Worm (Caenorhabditis elegans) whole organism, L1 larva: ENCODE results near the gene rps-2.

ENCODE experiments used
- C34B4.2 ChIP-seq: sonication (generic microtip); optimal IDR thresholded peaks from 2 replicates; lab custom pipeline; 2017; ENCODE audit warnings: mild to moderate bottlenecking, missing genetic modification characterization, missing compliant biosample characterization
- Y116A8C.19 ChIP-seq: sonication (generic microtip); optimal IDR thresholded peaks from 2 replicates; lab custom pipeline; 2016; ENCODE audit warnings: missing compliant biosample characterization, missing genetic modification characterization, borderline replicate concordance
- aha-1 ChIP-seq: fragments of 150-350 bp; optimal IDR thresholded peaks from 2 replicates; lab custom pipeline; 2014; ENCODE audit warnings: missing biosample characterization, missing genetic modification characterization
- ama-1 ChIP-seq: fragments of 150-350 bp; optimal IDR thresholded peaks from 2 replicates; lab custom pipeline; 2014
- blmp-1 ChIP-seq: fragments of 150-350 bp; optimal IDR thresholded peaks from 2 replicates; lab custom pipeline; 2014; ENCODE audit warnings: missing biosample characterization, missing genetic modification characterization
- ceh-63 ChIP-seq: fragments of 200-800 bp; sonication (Bioruptor generic); optimal IDR thresholded peaks from 2 replicates; lab custom pipeline; 2018; ENCODE audit warnings: mild to moderate bottlenecking, missing genetic modification characterization, missing compliant biosample characterization
- ceh-8 ChIP-seq: fragments of 200-800 bp; sonication (Bioruptor generic); optimal IDR thresholded peaks from 2 replicates; lab custom pipeline; 2018; ENCODE audit warnings: mild to moderate bottlenecking, missing genetic modification characterization, moderate library complexity, missing compliant biosample characterization
- ceh-90 ChIP-seq: sonication (generic microtip); optimal IDR thresholded peaks from 2 replicates; lab custom pipeline; 2016; ENCODE audit warnings: missing genetic modification characterization, missing compliant biosample characterization
- dpl-1 ChIP-seq, 3 experiments: fragments of 150-350 bp in 2 of 3; sonication (generic microtip) in 1 of 3; optimal IDR thresholded peaks; 2 replicates each; lab custom pipeline; 2014 to 2017; ENCODE audit warnings: missing biosample characterization in 3 of 3, missing genetic modification characterization in 3 of 3, missing genetic modification reagents in 3 of 3
- dsc-1 ChIP-seq: sonication (generic microtip); optimal IDR thresholded peaks from 2 replicates; lab custom pipeline; 2016; ENCODE audit warnings: mild to moderate bottlenecking, missing genetic modification characterization, missing compliant biosample characterization
- efl-1 ChIP-seq, 4 experiments: fragments of 150-350 bp; optimal IDR thresholded peaks in 3 of 4; peaks in 1 of 4; 1 replicate in 1 of 4; 2 replicates in 3 of 4; lab custom pipeline; 2014; ENCODE audit warnings: missing biosample characterization in 2 of 4, missing genetic modification characterization in 2 of 4, missing genetic modification reagents in 2 of 4
- egl-27 ChIP-seq, 2 experiments: fragments of 150-350 bp in 1 of 2; sonication (generic microtip); optimal IDR thresholded peaks; 3 replicates each; lab custom pipeline; 2017 to 2018; ENCODE audit warnings: missing biosample characterization in 2 of 2, missing genetic modification characterization in 2 of 2, missing genetic modification reagents in 2 of 2
- elt-2 ChIP-seq: sonication (generic microtip); optimal IDR thresholded peaks from 2 replicates; lab custom pipeline; 2016; ENCODE audit warnings: missing genetic modification characterization, mild to moderate bottlenecking, inconsistent platforms, missing compliant biosample characterization, missing genetic modification reagents
- fkh-10 ChIP-seq: sonication (generic microtip); optimal IDR thresholded peaks from 2 replicates; lab custom pipeline; 2017; ENCODE audit warnings: missing biosample characterization, missing genetic modification reagents, missing genetic modification characterization
- fkh-8 ChIP-seq: sonication (generic microtip); optimal IDR thresholded peaks from 2 replicates; lab custom pipeline; 2016; ENCODE audit warnings: mild to moderate bottlenecking, missing genetic modification characterization, missing compliant biosample characterization
- hlh-17 ChIP-seq: fragments of 200-800 bp; sonication (Bioruptor generic); optimal IDR thresholded peaks from 2 replicates; lab custom pipeline; 2018; ENCODE audit warnings: missing genetic modification characterization, mild to moderate bottlenecking, missing compliant biosample characterization, moderate library complexity, borderline replicate concordance
- irx-1 ChIP-seq: sonication (generic microtip); optimal IDR thresholded peaks from 2 replicates; lab custom pipeline; 2016; ENCODE audit warnings: missing genetic modification characterization, missing compliant biosample characterization
- lin-13 ChIP-seq: fragments of 150-350 bp; optimal IDR thresholded peaks from 2 replicates; lab custom pipeline; 2014; ENCODE audit warnings: missing biosample characterization, missing genetic modification reagents, missing genetic modification characterization
- lin-14 ChIP-seq: fragments of 200-800 bp; sonication (Bioruptor generic); optimal IDR thresholded peaks from 2 replicates; lab custom pipeline; 2018; ENCODE audit warnings: mild to moderate bottlenecking, missing genetic modification characterization, moderate library complexity, missing compliant biosample characterization
- lin-35 ChIP-seq, 2 experiments: fragments of 150-350 bp; optimal IDR thresholded peaks; 2 replicates each; lab custom pipeline; 2014; ENCODE audit warnings: missing biosample characterization in 2 of 2, missing genetic modification characterization in 2 of 2, missing genetic modification reagents in 2 of 2
- mdl-1 ChIP-seq, 2 experiments: fragments of 150-350 bp; optimal IDR thresholded peaks; 2 replicates each; lab custom pipeline; 2014 to 2017; ENCODE audit warnings: missing biosample characterization in 2 of 2, missing genetic modification characterization in 2 of 2, inconsistent platforms in 1 of 2
- nhr-11 ChIP-seq: fragments of 150-350 bp; optimal IDR thresholded peaks from 2 replicates; lab custom pipeline; 2014; ENCODE audit warnings: missing biosample characterization, missing genetic modification characterization
- nhr-47 ChIP-seq: sonication (generic microtip); optimal IDR thresholded peaks from 2 replicates; lab custom pipeline; 2016; ENCODE audit warnings: mild to moderate bottlenecking, missing genetic modification characterization, moderate library complexity, missing compliant biosample characterization
- nhr-71 ChIP-seq: sonication (generic microtip); optimal IDR thresholded peaks from 2 replicates; lab custom pipeline; 2016; ENCODE audit warnings: mild to moderate bottlenecking, missing genetic modification characterization, moderate library complexity, missing compliant biosample characterization
- nhr-85 ChIP-seq: sonication (generic microtip); peaks from one replicate; lab custom pipeline; 2016; ENCODE audit warnings: missing genetic modification characterization, inconsistent platforms, missing compliant biosample characterization
- pag-3 ChIP-seq: sonication (generic microtip); optimal IDR thresholded peaks from 2 replicates; lab custom pipeline; 2017; ENCODE audit warnings: missing genetic modification characterization, mild to moderate bottlenecking, missing compliant biosample characterization, antibody characterized with exemption, borderline replicate concordance; ENCODE audit not compliant: insufficient read depth
- rnt-1 ChIP-seq: sonication (generic microtip); optimal IDR thresholded peaks from 2 replicates; lab custom pipeline; 2016; ENCODE audit warnings: mild to moderate bottlenecking, missing genetic modification characterization, moderate library complexity, missing compliant biosample characterization
- skn-1 ChIP-seq: fragments of 150-350 bp; optimal IDR thresholded peaks from 2 replicates; lab custom pipeline; 2014; ENCODE audit warnings: missing biosample characterization, missing genetic modification characterization
- snu-23 ChIP-seq: sonication (generic microtip); optimal IDR thresholded peaks from 2 replicates; lab custom pipeline; 2016; ENCODE audit warnings: missing genetic modification characterization, missing compliant biosample characterization
- sox-4 ChIP-seq: sonication (generic microtip); optimal IDR thresholded peaks from 2 replicates; lab custom pipeline; 2016; ENCODE audit warnings: missing genetic modification characterization, missing compliant biosample characterization
- sptf-1 ChIP-seq: fragments of 150-350 bp; optimal IDR thresholded peaks from 2 replicates; lab custom pipeline; 2014; ENCODE audit warnings: missing biosample characterization, missing genetic modification characterization
- sup-37 ChIP-seq: fragments of 200-800 bp; sonication (Bioruptor generic); optimal IDR thresholded peaks from 2 replicates; lab custom pipeline; 2018; ENCODE audit warnings: mild to moderate bottlenecking, missing genetic modification characterization, missing compliant biosample characterization
- tlp-1 ChIP-seq: fragments of 150-350 bp; optimal IDR thresholded peaks from 2 replicates; lab custom pipeline; 2014; ENCODE audit warnings: missing biosample characterization, missing genetic modification characterization
- unc-30 ChIP-seq: sonication (generic microtip); optimal IDR thresholded peaks from 2 replicates; lab custom pipeline; 2017; ENCODE audit warnings: missing biosample characterization, missing genetic modification characterization
- xbp-1 ChIP-seq: sonication (generic microtip); optimal IDR thresholded peaks from 2 replicates; lab custom pipeline; 2016; ENCODE audit warnings: missing genetic modification characterization, missing compliant biosample characterization
- zag-1 ChIP-seq: fragments of 150-350 bp; optimal IDR thresholded peaks from 2 replicates; lab custom pipeline; 2014; ENCODE audit warnings: missing biosample characterization, missing genetic modification characterization
- ztf-4 ChIP-seq: fragments of 150-350 bp; optimal IDR thresholded peaks from 2 replicates; lab custom pipeline; 2014; ENCODE audit warnings: missing biosample characterization, missing genetic modification characterization

Gene rps-2

DNA sequence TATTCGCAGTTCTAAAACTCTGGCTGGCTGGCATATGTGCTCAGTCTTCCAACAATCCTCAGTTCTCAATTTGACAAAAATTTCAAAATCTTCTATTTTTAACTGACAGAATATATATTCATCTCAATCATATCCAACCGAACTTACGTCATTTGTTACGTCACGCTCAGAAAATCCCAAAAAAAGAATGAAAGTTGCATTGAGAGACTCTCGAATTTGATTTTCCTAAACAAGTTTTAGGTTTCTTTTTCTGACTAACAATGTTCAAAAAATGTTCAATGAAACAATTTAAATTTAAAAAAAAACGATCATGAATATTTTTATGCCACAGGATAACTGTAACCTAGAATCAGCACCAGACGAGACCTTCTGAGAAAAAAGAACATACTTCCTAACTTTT is 28.2 kb downstream of the rps-2 start:
- TF ChIP-seq sptf-1 (no peak), lin-14 (peak; percentile 29), fkh-10 (GFP tag; lab: Kevin White, UChicago) (peak; percentile 48)

DNA sequence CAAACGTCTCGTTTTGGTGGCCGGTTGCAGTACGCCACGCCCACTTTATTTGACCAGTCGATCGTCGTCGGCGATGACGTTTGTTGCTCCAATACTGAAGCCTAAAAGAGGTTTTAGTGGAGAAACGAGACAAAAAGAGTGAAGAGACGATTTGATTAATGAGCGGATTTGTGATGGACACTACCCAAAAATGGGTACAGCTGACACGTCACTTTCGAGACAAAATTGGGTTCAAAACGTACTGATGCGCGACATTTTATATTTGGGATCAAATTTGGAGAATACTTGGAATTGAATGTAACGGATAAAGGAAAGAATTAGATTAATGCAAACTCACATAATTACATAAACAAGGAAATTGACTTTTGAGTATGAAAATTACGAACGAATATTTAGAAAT is 28.7 kb downstream of the rps-2 start, which contains the start of gene ilys-4:
TSS of gene ilys-4 (minus strand) at position 101 of the 400 bp plus-strand sequence.
- no peak for TF ChIP-seq pag-3
- no peak for TF ChIP-seq dpl-1 (GFP tag; optimal IDR thresholded peaks at IDR 0.05; lab: Kevin White, UChicago)
- no peak for TF ChIP-seq efl-1 (optimal IDR thresholded peaks at IDR 0.05; lab: Kevin White, UChicago)
- no peak for TF ChIP-seq efl-1 (GFP tag; optimal IDR thresholded peaks at IDR 0.05 in 1 of 2; lab: Kevin White, UChicago)
- TF ChIP-seq sup-37 (GFP tag; lab: Kevin White, UChicago): no peak
- TF ChIP-seq aha-1 (tag; lab: Kevin White, UChicago): no peak
- no peak for TF ChIP-seq nhr-47 (tag; lab: Kevin White, UChicago)
- TF ChIP-seq lin-35 (GFP tag; optimal IDR thresholded peaks at IDR 0.05; lab: Kevin White, UChicago): no peak
- TF ChIP-seq elt-2 (tag; lab: Kevin White, UChicago): no peak
- no peak for TF ChIP-seq nhr-71
- no peak for TF ChIP-seq nhr-85 (tag; lab: Kevin White, UChicago)
- TF ChIP-seq skn-1 (tag; lab: Kevin White, UChicago): no peak
- TF ChIP-seq hlh-17: no peak
- TF ChIP-seq lin-13 (GFP tag; lab: Kevin White, UChicago): no peak
- no peak for TF ChIP-seq dsc-1
- TF ChIP-seq C34B4.2 (tag; lab: Kevin White, UChicago): no peak
- TF ChIP-seq rnt-1 (tag; lab: Kevin White, UChicago): no peak
- TF ChIP-seq ceh-90 (tag; lab: Kevin White, UChicago): no peak
- TF ChIP-seq irx-1: no peak
- TF ChIP-seq ceh-63: no peak

DNA sequence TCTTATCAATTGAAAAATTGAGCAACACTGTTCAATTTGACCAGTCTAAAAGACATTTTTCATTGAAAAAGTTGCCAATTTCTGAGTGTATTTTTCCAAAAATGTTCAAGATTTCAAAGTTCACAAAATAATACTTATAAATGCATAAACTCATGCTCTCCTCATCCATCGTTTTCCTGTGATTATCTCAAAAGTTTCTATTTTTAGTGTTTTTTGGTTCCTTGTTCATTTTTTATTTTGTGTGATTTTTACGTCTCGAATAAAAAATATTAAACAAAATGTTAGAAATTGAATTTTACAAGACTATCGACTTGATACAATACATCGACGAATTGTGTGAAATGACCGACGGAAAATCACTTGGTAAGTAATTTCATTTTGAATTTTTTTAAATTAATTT is 44.5 kb downstream of the rps-2 start, which contains the start of gene atic-1:
TSS of gene atic-1 (plus strand) at position 301 of the 400 bp plus-strand sequence.
- TF ChIP-seq blmp-1: no peak
- no peak for TF ChIP-seq efl-1 (optimal IDR thresholded peaks at IDR 0.05; lab: Kevin White, UChicago)
- no peak for TF ChIP-seq efl-1 (GFP tag; optimal IDR thresholded peaks at IDR 0.05 in 1 of 2; lab: Kevin White, UChicago)
- TF ChIP-seq snu-23: no peak
- no peak for TF ChIP-seq ama-1
- no peak for TF ChIP-seq xbp-1
- TF ChIP-seq ceh-8 (GFP tag; lab: Kevin White, UChicago): no peak
- TF ChIP-seq rnt-1 (tag; lab: Kevin White, UChicago): no peak
- TF ChIP-seq ztf-4 (tag; lab: Kevin White, UChicago): no peak
- no peak for TF ChIP-seq sox-4 (tag; lab: Kevin White, UChicago)
- no peak for TF ChIP-seq egl-27 (tag; optimal IDR thresholded peaks at IDR 0.05; lab: Kevin White, UChicago)
- TF ChIP-seq mdl-1 (tag; optimal IDR thresholded peaks at IDR 0.05; lab: Kevin White, UChicago): no peak
- no peak for TF ChIP-seq elt-2 (tag; lab: Kevin White, UChicago)
- TF ChIP-seq Y116A8C.19 (tag; lab: Kevin White, UChicago): no peak
- TF ChIP-seq nhr-11 (tag; lab: Kevin White, UChicago): no peak
- TF ChIP-seq zag-1 (tag; lab: Kevin White, UChicago): no peak
- TF ChIP-seq C34B4.2 (tag; lab: Kevin White, UChicago): no peak

DNA sequence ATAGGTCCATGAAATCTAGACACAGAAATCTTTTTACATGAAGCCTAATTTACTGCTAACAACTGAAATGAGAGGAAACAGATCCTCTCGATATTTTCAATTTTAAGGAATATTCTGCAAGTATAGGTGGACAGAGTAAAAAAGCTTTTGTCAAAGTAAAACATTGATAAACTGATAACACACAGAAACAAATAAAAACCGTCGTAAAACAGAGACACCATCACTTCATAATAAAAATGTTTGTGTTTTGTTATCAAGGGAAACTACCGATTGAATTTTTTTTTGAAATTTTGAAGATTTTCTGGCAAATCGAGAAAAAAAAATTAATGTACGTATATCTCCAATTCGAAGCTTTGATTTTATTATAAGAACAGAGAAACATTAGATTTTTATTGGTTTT is 45.0 kb downstream of the rps-2 start:
- TF ChIP-seq fkh-8 (no peak), unc-30 (tag; lab: Kevin White, UChicago) (no peak), xbp-1 (no peak), ama-1 (no peak), elt-2 (tag; lab: Kevin White, UChicago) (peak; percentile 53), tlp-1 (tag; lab: Kevin White, UChicago) (peak; percentile 54), lin-35 (GFP tag; optimal IDR thresholded peaks at IDR 0.05; lab: Kevin White, UChicago) (no peak), nhr-85 (tag; lab: Kevin White, UChicago) (no peak)
